Worm (Caenorhabditis elegans) whole organism, mixed stage, embryonic: ENCODE results near the gene C14A4.7.

Experiments used
- blmp-1 ChIP-seq: fragments of 150-350 bp; optimal IDR thresholded peaks from 2 replicates; lab custom pipeline; 2014; ENCODE audit warnings: missing biosample characterization, missing genetic modification characterization
- hlh-1 ChIP-seq: fragments of 150-350 bp; optimal IDR thresholded peaks from 2 replicates; lab custom pipeline; 2014; ENCODE audit warnings: missing biosample characterization, missing genetic modification reagents, missing genetic modification characterization
- lin-13 ChIP-seq: fragments of 150-350 bp; optimal IDR thresholded peaks from 2 replicates; lab custom pipeline; 2014; ENCODE audit warnings: missing biosample characterization, missing genetic modification characterization
- mab-5 ChIP-seq: fragments of 150-350 bp; optimal IDR thresholded peaks from 2 replicates; lab custom pipeline; 2014; ENCODE audit warnings: missing biosample characterization, missing genetic modification characterization
- nhr-237 ChIP-seq: fragments of 150-350 bp; optimal IDR thresholded peaks from 2 replicates; lab custom pipeline; 2014; ENCODE audit warnings: missing biosample characterization, missing genetic modification characterization
- snpc-4 ChIP-seq: fragments of 150-350 bp; optimal IDR thresholded peaks from 2 replicates; lab custom pipeline; 2014; ENCODE audit warnings: missing biosample characterization, missing genetic modification characterization
- ztf-11 ChIP-seq: fragments of 150-350 bp; optimal IDR thresholded peaks from 2 replicates; lab custom pipeline; 2014; ENCODE audit warnings: missing biosample characterization, missing genetic modification characterization

DNA sequence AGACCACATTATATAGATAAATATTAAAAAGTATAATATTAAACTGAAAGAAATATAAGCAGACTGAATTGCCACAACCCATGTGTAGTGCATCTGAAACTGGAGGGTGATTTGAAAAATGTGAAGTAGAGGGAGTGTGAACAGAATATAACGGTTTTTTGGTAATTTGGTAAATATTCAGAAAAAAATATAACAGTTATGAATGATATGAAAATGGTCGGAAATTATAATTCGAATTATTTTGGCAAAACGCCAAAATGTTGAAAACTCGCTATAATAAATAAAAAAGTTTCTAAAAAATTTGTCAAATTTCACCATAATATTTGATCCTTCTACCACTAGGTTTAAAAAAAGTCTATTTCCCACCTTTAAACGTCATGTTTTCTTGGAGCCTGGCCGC is 5.8 kb upstream of the C14A4.7 start, which contains the start of gene srv-2:
- TF ChIP-seq lin-13 (tag; lab: Kevin White, UChicago) (no peak), ztf-11 (tag; lab: Kevin White, UChicago) (no peak), mab-5 (tag; lab: Kevin White, UChicago) (no peak), snpc-4 (tag; lab: Kevin White, UChicago) (no peak), hlh-1 (no peak), blmp-1 (tag; lab: Kevin White, UChicago) (no peak), nhr-237 (tag; lab: Kevin White, UChicago) (no peak)
